Worm (Caenorhabditis elegans) whole organism, L3 larva: ENCODE measurements around the gene R10F2.4.

Source experiments
- R02D3.7 ChIP-seq: fragments of 150-350 bp; optimal IDR thresholded peaks from 2 replicates; lab custom pipeline; 2014; ENCODE audit warnings: missing biosample characterization, missing genetic modification characterization
- aly-2 ChIP-seq: fragments of 150-350 bp; optimal IDR thresholded peaks from 2 replicates; lab custom pipeline; 2014; ENCODE audit warnings: missing biosample characterization, missing genetic modification characterization
- ceh-28 ChIP-seq: fragments of 150-350 bp; optimal IDR thresholded peaks from 2 replicates; lab custom pipeline; 2014; ENCODE audit warnings: missing biosample characterization, missing genetic modification reagents, missing genetic modification characterization
- ceh-82 ChIP-seq: fragments of 150-350 bp; optimal IDR thresholded peaks from 2 replicates; lab custom pipeline; 2014; ENCODE audit warnings: missing biosample characterization, missing genetic modification characterization
- ceh-9 ChIP-seq: sonication (generic microtip); optimal IDR thresholded peaks from 2 replicates; lab custom pipeline; 2018; ENCODE audit warnings: missing biosample characterization, missing genetic modification characterization
- daf-12 ChIP-seq: fragments of 150-350 bp; optimal IDR thresholded peaks from 2 replicates; lab custom pipeline; 2014; ENCODE audit warnings: missing biosample characterization, missing genetic modification reagents, missing genetic modification characterization
- egl-27 ChIP-seq: sonication (generic microtip); optimal IDR thresholded peaks from 4 replicates; lab custom pipeline; 2017; ENCODE audit warnings: missing biosample characterization, missing genetic modification reagents, missing genetic modification characterization
- elt-1 ChIP-seq: fragments of 150-350 bp; optimal IDR thresholded peaks from 2 replicates; lab custom pipeline; 2014; ENCODE audit warnings: missing biosample characterization, missing genetic modification characterization
- elt-2 ChIP-seq: sonication (generic microtip); optimal IDR thresholded peaks from 2 replicates; lab custom pipeline; 2016; ENCODE audit warnings: missing genetic modification reagents, mild to moderate bottlenecking, missing genetic modification characterization, missing compliant biosample characterization
- elt-3 ChIP-seq, 3 experiments: fragments of 150-350 bp in 1 of 3; sonication (generic microtip) in 2 of 3; optimal IDR thresholded peaks; 2 replicates in 2 of 3; 4 replicates in 1 of 3; lab custom pipeline; 2014 to 2017; ENCODE audit warnings: missing biosample characterization in 3 of 3, missing genetic modification characterization in 3 of 3
- fkh-10 ChIP-seq: sonication (generic microtip); optimal IDR thresholded peaks from 2 replicates; lab custom pipeline; 2017; ENCODE audit warnings: missing biosample characterization, missing genetic modification reagents, missing genetic modification characterization
- fkh-2 ChIP-seq: fragments of 150-350 bp; optimal IDR thresholded peaks from 2 replicates; lab custom pipeline; 2014; ENCODE audit warnings: missing biosample characterization, missing genetic modification reagents, missing genetic modification characterization
- fos-1 ChIP-seq: fragments of 150-350 bp; optimal IDR thresholded peaks from 2 replicates; lab custom pipeline; 2014; ENCODE audit warnings: missing biosample characterization, missing genetic modification characterization
- hmg-11 ChIP-seq: sonication (generic microtip); optimal IDR thresholded peaks from 2 replicates; lab custom pipeline; 2016; ENCODE audit warnings: missing genetic modification characterization, missing compliant biosample characterization
- lin-15B ChIP-seq: fragments of 150-350 bp; optimal IDR thresholded peaks from 2 replicates; lab custom pipeline; 2014; ENCODE audit warnings: missing biosample characterization, missing genetic modification characterization
- lin-39 ChIP-seq: fragments of 150-350 bp; optimal IDR thresholded peaks from 2 replicates; lab custom pipeline; 2018; ENCODE audit warnings: missing biosample characterization, missing genetic modification reagents, missing genetic modification characterization
- lsy-12 ChIP-seq: sonication (generic microtip); optimal IDR thresholded peaks from 2 replicates; lab custom pipeline; 2016; ENCODE audit warnings: mild to moderate bottlenecking, missing genetic modification characterization, missing compliant biosample characterization
- mml-1 ChIP-seq: fragments of 150-350 bp; sonication (generic microtip); optimal IDR thresholded peaks from 3 replicates; lab custom pipeline; 2014; ENCODE audit warnings: missing biosample characterization, missing genetic modification characterization
- nhr-11 ChIP-seq: fragments of 150-350 bp; optimal IDR thresholded peaks from 2 replicates; lab custom pipeline; 2014; ENCODE audit warnings: missing biosample characterization, missing genetic modification characterization
- nhr-12 ChIP-seq: fragments of 150-350 bp; optimal IDR thresholded peaks from 2 replicates; lab custom pipeline; 2014; ENCODE audit warnings: missing biosample characterization, missing genetic modification characterization
- nhr-23 ChIP-seq: fragments of 150-350 bp; optimal IDR thresholded peaks from 2 replicates; lab custom pipeline; 2014; ENCODE audit warnings: missing biosample characterization, missing genetic modification reagents, missing genetic modification characterization
- nhr-237 ChIP-seq: fragments of 150-350 bp; optimal IDR thresholded peaks from 2 replicates; lab custom pipeline; 2014; ENCODE audit warnings: missing biosample characterization, missing genetic modification characterization
- nhr-25 ChIP-seq: sonication (generic microtip); optimal IDR thresholded peaks from 2 replicates; lab custom pipeline; 2017; ENCODE audit warnings: missing biosample characterization, missing genetic modification characterization
- nhr-28 ChIP-seq: fragments of 150-350 bp; optimal IDR thresholded peaks from 2 replicates; lab custom pipeline; 2014; ENCODE audit warnings: missing biosample characterization, missing genetic modification characterization
- pha-4 ChIP-seq: fragments of 150-350 bp; optimal IDR thresholded peaks from 2 replicates; lab custom pipeline; 2014; ENCODE audit warnings: missing biosample characterization, missing genetic modification reagents, missing genetic modification characterization
- pqm-1 ChIP-seq: fragments of 150-350 bp; optimal IDR thresholded peaks from 2 replicates; lab custom pipeline; 2017; ENCODE audit warnings: missing biosample characterization, missing genetic modification characterization, inconsistent platforms
- sea-2 ChIP-seq: fragments of 150-350 bp; sonication (generic microtip); optimal IDR thresholded peaks from 4 replicates; lab custom pipeline; 2014; ENCODE audit warnings: missing biosample characterization, missing genetic modification reagents, missing genetic modification characterization
- skn-1 ChIP-seq: fragments of 150-350 bp; optimal IDR thresholded peaks from 2 replicates; lab custom pipeline; 2014; ENCODE audit warnings: missing biosample characterization, missing genetic modification characterization
- snpc-4 ChIP-seq: fragments of 150-350 bp; optimal IDR thresholded peaks from 2 replicates; lab custom pipeline; 2014; ENCODE audit warnings: missing biosample characterization, missing genetic modification characterization
- tbx-2 ChIP-seq: sonication (generic microtip); optimal IDR thresholded peaks from 2 replicates; lab custom pipeline; 2016; ENCODE audit warnings: mild to moderate bottlenecking, missing genetic modification characterization, missing compliant biosample characterization
- unc-39 ChIP-seq: sonication (generic microtip); optimal IDR thresholded peaks from 4 replicates; lab custom pipeline; 2017; ENCODE audit warnings: missing biosample characterization, missing genetic modification characterization
- unc-62 ChIP-seq: fragments of 150-350 bp; sonication (generic microtip); optimal IDR thresholded peaks from 4 replicates; lab custom pipeline; 2014; ENCODE audit warnings: missing biosample characterization, missing genetic modification reagents, missing genetic modification characterization
- zag-1 ChIP-seq: fragments of 150-350 bp; optimal IDR thresholded peaks from 2 replicates; lab custom pipeline; 2014; ENCODE audit warnings: missing biosample characterization, missing genetic modification characterization
- ztf-11 ChIP-seq: fragments of 150-350 bp; optimal IDR thresholded peaks from 2 replicates; lab custom pipeline; 2014; ENCODE audit warnings: missing biosample characterization, missing genetic modification characterization
- ztf-4 ChIP-seq: fragments of 150-350 bp; optimal IDR thresholded peaks from 2 replicates; lab custom pipeline; 2014; ENCODE audit warnings: missing biosample characterization, missing genetic modification characterization

Gene R10F2.4

DNA sequence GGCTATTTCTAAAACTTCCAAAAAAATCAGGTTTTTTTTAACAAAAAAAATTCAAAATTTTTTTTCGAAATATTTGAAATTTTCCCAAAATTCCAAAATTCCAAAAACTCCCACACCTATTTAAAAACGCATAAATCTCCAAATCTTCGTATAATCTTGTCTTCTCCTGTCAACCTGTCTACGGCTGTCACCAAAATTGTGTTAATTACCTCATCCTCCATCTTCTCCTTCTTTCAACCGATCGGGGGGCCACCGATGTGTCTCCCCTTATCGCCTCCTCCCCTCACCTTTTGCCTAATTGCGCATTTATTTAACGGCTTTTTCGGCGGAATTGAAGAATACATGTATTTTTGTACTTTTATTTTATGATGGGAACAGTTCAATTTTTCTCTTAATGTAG is 14.1 kb downstream of the R10F2.4 start:
- no peak for TF ChIP-seq fkh-2 (tag; lab: Kevin White, UChicago)
- TF ChIP-seq nhr-237, result no peak
- TF ChIP-seq ztf-11, result no peak
- peak; percentile 19 for TF ChIP-seq nhr-25

DNA sequence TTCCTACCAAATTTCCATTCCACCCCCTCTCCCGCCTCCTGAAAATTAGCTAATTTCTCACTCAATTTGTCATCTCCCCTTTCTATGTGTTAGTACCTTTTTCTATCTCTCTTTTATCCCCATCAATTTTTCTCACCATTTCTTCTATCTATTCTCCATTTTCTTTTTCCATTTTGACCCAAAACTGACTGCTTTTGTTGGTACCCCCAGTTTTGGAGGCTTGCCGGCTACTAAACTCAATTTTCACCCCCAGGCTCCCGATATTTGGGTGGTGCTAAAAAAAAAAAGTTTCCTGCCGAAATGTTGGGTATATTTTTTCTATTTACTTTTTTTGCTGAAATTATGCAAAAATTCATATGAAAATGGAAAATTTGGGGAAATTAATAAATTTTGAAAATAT is 15.1 kb downstream of the R10F2.4 start:
- TF ChIP-seq unc-62 (GFP tag; lab: Kevin White, UChicago) (no peak), hmg-11 (tag; lab: Kevin White, UChicago) (peak; percentile 3), nhr-28 (tag; lab: Kevin White, UChicago) (no peak)

DNA sequence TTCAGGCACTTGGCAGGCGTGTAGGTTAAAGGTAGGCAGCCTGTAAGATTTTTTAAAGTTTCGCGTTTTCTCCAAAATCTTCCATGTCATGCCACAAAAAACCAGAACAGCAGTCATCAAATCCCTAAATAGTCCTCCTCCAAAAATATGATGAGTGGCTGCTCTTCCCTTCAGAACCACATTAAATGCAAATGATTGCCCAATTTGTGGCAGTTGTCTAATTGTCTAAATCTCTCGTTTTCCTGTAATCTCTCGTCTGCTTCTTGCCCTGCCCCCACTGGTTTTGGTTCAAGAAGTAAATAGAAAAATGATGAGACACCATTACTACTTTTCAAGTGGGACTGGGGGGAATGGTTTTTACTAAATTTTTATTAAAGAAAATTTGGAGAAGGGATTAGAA is 18.7 kb downstream of the R10F2.4 start:
- no peak for TF ChIP-seq R02D3.7 (tag; lab: Kevin White, UChicago)
- no peak for TF ChIP-seq nhr-28 (tag; lab: Kevin White, UChicago)
- TF ChIP-seq aly-2 (tag; lab: Kevin White, UChicago), result no peak
- no peak for TF ChIP-seq ztf-4 (tag; lab: Kevin White, UChicago)
- no peak for TF ChIP-seq skn-1 (tag; lab: Kevin White, UChicago)
- no peak for TF ChIP-seq sea-2 (GFP tag; lab: Kevin White, UChicago)
- no peak for TF ChIP-seq lin-39
- no peak for TF ChIP-seq fos-1 (tag; lab: Kevin White, UChicago)
- TF ChIP-seq elt-2 (tag; lab: Kevin White, UChicago), result no peak
- TF ChIP-seq ceh-9 (tag; lab: Kevin White, UChicago), result no peak
- no peak for TF ChIP-seq unc-62 (GFP tag; lab: Kevin White, UChicago)
- TF ChIP-seq pha-4, result no peak
- TF ChIP-seq elt-1 (tag; lab: Kevin White, UChicago), result no peak
- TF ChIP-seq nhr-25, result no peak
- TF ChIP-seq, all 47 proteins: peak for 0

DNA sequence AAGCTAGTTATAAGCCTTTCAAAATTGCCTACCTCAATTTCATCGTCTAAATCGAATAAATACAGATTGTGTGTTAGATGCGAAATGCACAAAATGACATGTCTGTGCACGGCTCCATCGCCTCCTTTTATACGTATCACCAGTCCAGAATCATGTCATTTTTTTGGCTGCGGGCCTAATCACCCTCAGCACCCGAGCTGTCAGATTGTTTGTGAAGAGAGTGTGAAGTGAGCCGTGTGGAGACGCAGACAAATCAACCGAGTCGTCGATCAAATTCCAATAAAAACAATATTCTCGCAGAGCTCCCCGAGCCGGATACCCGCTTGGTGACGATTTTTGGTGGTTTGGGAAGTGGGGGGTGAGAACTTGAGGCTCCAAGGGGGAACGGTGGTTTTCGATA is 21.8 kb downstream of the R10F2.4 start, which contains the start of gene idpa-1:
idpa-1 (minus strand) TSS at position 101 of the 400 bp plus-strand sequence.
- TF ChIP-seq fkh-10 (GFP tag; lab: Kevin White, UChicago) (no peak), skn-1 (tag; lab: Kevin White, UChicago) (no peak), unc-39 (tag; lab: Kevin White, UChicago) (no peak), ceh-28 (tag; lab: Kevin White, UChicago) (no peak), fos-1 (tag; lab: Kevin White, UChicago) (no peak)

DNA sequence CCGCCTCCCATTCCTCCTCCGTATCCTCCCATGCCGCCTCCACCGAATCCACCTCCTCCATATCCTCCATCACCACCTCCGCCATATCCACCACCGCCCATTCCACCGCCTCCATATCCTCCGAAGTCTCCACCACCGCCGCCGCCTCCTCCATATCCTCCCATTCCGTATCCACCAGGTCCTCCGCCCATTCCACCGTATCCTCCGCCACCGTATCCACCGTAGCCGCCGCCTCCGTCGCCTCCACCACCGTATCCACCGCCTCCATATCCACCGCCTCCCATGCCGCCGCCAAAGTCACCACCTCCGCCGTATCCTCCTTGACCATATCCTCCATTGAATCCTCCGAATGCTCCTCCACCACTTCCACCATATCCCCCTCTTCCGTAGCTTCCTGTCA is 23.2 kb downstream of the R10F2.4 start:
- TF ChIP-seq snpc-4 (tag; lab: Kevin White, UChicago) (no peak), ztf-11 (no peak), lin-39 (no peak), lin-15B (tag; lab: Kevin White, UChicago) (no peak), nhr-23 (tag; lab: Kevin White, UChicago) (no peak), elt-1 (tag; lab: Kevin White, UChicago) (no peak), fos-1 (tag; lab: Kevin White, UChicago) (no peak), lsy-12 (tag; lab: Kevin White, UChicago) (no peak), ztf-4 (tag; lab: Kevin White, UChicago) (no peak), fkh-10 (GFP tag; lab: Kevin White, UChicago) (no peak), nhr-237 (no peak), ceh-9 (tag; lab: Kevin White, UChicago) (no peak), nhr-12 (tag; lab: Kevin White, UChicago) (no peak), R02D3.7 (tag; lab: Kevin White, UChicago) (no peak), tbx-2 (tag; lab: Kevin White, UChicago) (no peak), pqm-1 (tag; lab: Kevin White, UChicago) (no peak), daf-12 (tag; lab: Kevin White, UChicago) (no peak)

DNA sequence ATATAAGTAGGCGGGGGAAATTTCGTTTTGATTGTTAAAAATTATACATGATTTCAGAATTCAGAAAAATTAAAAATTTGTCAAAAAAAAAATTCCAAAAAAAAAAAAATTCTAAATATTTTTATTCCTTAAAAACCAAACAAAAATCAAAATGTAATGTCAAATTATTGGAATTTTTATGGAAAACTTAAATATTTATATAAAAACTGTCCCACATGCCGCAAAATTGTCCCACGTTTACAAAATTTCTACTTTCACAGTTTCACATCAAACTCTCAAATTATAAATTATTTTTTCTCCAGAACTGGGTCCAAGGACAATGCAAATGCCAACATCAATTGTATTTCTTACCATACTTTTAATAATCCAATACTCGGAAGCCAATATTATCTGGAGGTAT is 31.5 kb downstream of the R10F2.4 start, which contains the start of gene F56F11.1:
F56F11.1 (plus strand) TSS at position 301 of the 400 bp plus-strand sequence.
- TF ChIP-seq pqm-1 (tag; lab: Kevin White, UChicago) (no peak), nhr-23 (tag; lab: Kevin White, UChicago) (no peak), daf-12 (tag; lab: Kevin White, UChicago) (no peak), ceh-28 (tag; lab: Kevin White, UChicago) (no peak), elt-2 (tag; lab: Kevin White, UChicago) (no peak), elt-3 (tag; optimal IDR thresholded peaks at IDR 0.05; lab: Kevin White, UChicago) (no peak), nhr-12 (tag; lab: Kevin White, UChicago) (no peak), egl-27 (tag; lab: Kevin White, UChicago) (no peak), mml-1 (tag; lab: Kevin White, UChicago) (no peak), nhr-11 (tag; lab: Kevin White, UChicago) (no peak), lsy-12 (tag; lab: Kevin White, UChicago) (no peak), nhr-25 (no peak), zag-1 (tag; lab: Kevin White, UChicago) (no peak), pha-4 (no peak), ceh-82 (no peak), sea-2 (GFP tag; lab: Kevin White, UChicago) (no peak)
